Worm (Caenorhabditis elegans): ENCODE data around the gene R03G8.3.
"Not testable (repeated sequence)": the region's sequence is repeated elsewhere in the genome, so short reads cannot be mapped to it uniquely, and the experiment has no call there.

The R03G8.3 gene

ce11 chrX:13090665-13091064 is at the start of gene R03G8.3:
Gene R03G8.3 (plus strand): TSS chrX:13090965.
- TF ChIP-seq nhr-237 (tag; optimal IDR thresholded peaks at IDR 0.05) (no peak), unc-62 (GFP tag; optimal IDR thresholded peaks at IDR 0.05) (no peak)

- no peak for TF ChIP-seq nhr-6 (tag; optimal IDR thresholded peaks at IDR 0.05)
- no peak for TF ChIP-seq elt-1 (tag; optimal IDR thresholded peaks at IDR 0.05)
- TF ChIP-seq unc-39 (tag; optimal IDR thresholded peaks at IDR 0.05) = no peak
- TF ChIP-seq nhr-25 (tag; optimal IDR thresholded peaks at IDR 0.05) = no peak
Observed at ce11 chrX:13041830-13042229, 48.9 kb upstream of the R03G8.3 start.

ce11 chrX:13046324-13046723 is 44.4 kb upstream of the R03G8.3 start:
- peak; percentile 55 for TF ChIP-seq nhr-6 (tag; optimal IDR thresholded peaks at IDR 0.05)
- TF ChIP-seq sem-4 (tag; optimal IDR thresholded peaks at IDR 0.05) = peak; percentile 69
- peak; percentile 90 for TF ChIP-seq lin-13 (GFP tag; optimal IDR thresholded peaks at IDR 0.05)
- peak; percentile 8 for TF ChIP-seq lin-39 (tag; optimal IDR thresholded peaks at IDR 0.05)
- TF ChIP-seq F13H6.1 (tag; optimal IDR thresholded peaks at IDR 0.05) = peak; percentile 84
- TF ChIP-seq mab-5 (tag; optimal IDR thresholded peaks at IDR 0.05) = peak; percentile 48
- peak; percentile 69 to 81 for TF ChIP-seq lsy-2 (tag; optimal IDR thresholded peaks at IDR 0.05)
- TF ChIP-seq mbf-1 (tag; optimal IDR thresholded peaks at IDR 0.05) = peak; percentile 38
- TF ChIP-seq egl-27 (tag; optimal IDR thresholded peaks at IDR 0.05) = peak; percentile 81
- TF ChIP-seq Y55F3AM.14 (GFP tag; optimal IDR thresholded peaks at IDR 0.05) = peak; percentile 66
- peak; percentile 23 for TF ChIP-seq blmp-1 (tag; optimal IDR thresholded peaks at IDR 0.05; ENCODE audit: insufficient read depth)
- TF ChIP-seq lin-11 (tag; optimal IDR thresholded peaks at IDR 0.05) = peak; percentile 85
- TF ChIP-seq C34F6.9 (tag; optimal IDR thresholded peaks at IDR 0.05) = peak; percentile 80
- peak; percentile 76 for TF ChIP-seq zag-1 (tag; optimal IDR thresholded peaks at IDR 0.05)
- peak in 1 of 2 experiments; percentile 26 for TF ChIP-seq mdl-1 (tag; optimal IDR thresholded peaks at IDR 0.05)
- TF ChIP-seq ceh-16 (tag; optimal IDR thresholded peaks at IDR 0.05) = peak; percentile 39
- TF ChIP-seq nhr-129 (tag; optimal IDR thresholded peaks at IDR 0.05) = peak; percentile 92
- peak; percentile 40 for TF ChIP-seq nhr-10 (tag; optimal IDR thresholded peaks at IDR 0.05)
- TF ChIP-seq sma-3 (GFP tag; optimal IDR thresholded peaks at IDR 0.05) = peak; percentile 86
- TF ChIP-seq skn-1 (tag; optimal IDR thresholded peaks at IDR 0.05) = peak; percentile 42
- peak; percentile 84 for TF ChIP-seq crh-2 (tag; optimal IDR thresholded peaks at IDR 0.05)
- TF ChIP-seq ztf-4 (tag; optimal IDR thresholded peaks at IDR 0.05) = peak; percentile 71
- peak; percentile 86 for TF ChIP-seq nhr-21 (tag; optimal IDR thresholded peaks at IDR 0.05)
- TF ChIP-seq gmeb-1 (tag; optimal IDR thresholded peaks at IDR 0.05) = peak; percentile 77
- TF ChIP-seq sma-9 (GFP tag; optimal IDR thresholded peaks at IDR 0.05) = peak; percentile 91
- TF ChIP-seq sma-9 (tag; optimal IDR thresholded peaks at IDR 0.05) = not testable (repeated sequence)
- TF ChIP-seq fos-1 (tag; optimal IDR thresholded peaks at IDR 0.05) = peak; percentile 84
- peak; percentile 67 for TF ChIP-seq nhr-11 (tag; optimal IDR thresholded peaks at IDR 0.05)
- TF ChIP-seq ztf-11 (tag; optimal IDR thresholded peaks at IDR 0.05) = peak; percentile 43
- TF ChIP-seq nhr-77 (tag; optimal IDR thresholded peaks at IDR 0.05) = peak; percentile 37
- TF ChIP-seq unc-55 (GFP tag; optimal IDR thresholded peaks at IDR 0.05) = peak; percentile 93

ce11 chrX:13048258-13048657 is 42.5 kb upstream of the R03G8.3 start, which contains the start of gene C53C7.3:
Gene C53C7.3 (plus strand): TSS chrX:13048558.
- TF ChIP-seq nhr-77 (tag; optimal IDR thresholded peaks at IDR 0.05) (no peak), mbf-1 (tag; optimal IDR thresholded peaks at IDR 0.05) (no peak), alr-1 (tag; optimal IDR thresholded peaks at IDR 0.05) (no peak), mdl-1 (tag; optimal IDR thresholded peaks at IDR 0.05) (no peak), elt-1 (tag; optimal IDR thresholded peaks at IDR 0.05) (no peak), nhr-6 (tag; optimal IDR thresholded peaks at IDR 0.05) (no peak), sma-3 (GFP tag; optimal IDR thresholded peaks at IDR 0.05) (no peak), nhr-12 (tag; optimal IDR thresholded peaks at IDR 0.05) (no peak), lin-11 (tag; optimal IDR thresholded peaks at IDR 0.05) (no peak), ztf-4 (tag; optimal IDR thresholded peaks at IDR 0.05) (no peak), skn-1 (tag; optimal IDR thresholded peaks at IDR 0.05) (no peak)
